Worm (Caenorhabditis elegans) whole organism, early embryonic: ENCODE data around the gene T13G4.7.

Experiments
- ama-1 ChIP-seq: fragments of 150-350 bp; optimal IDR thresholded peaks from 2 replicates; lab custom pipeline; 2014
- ets-7 ChIP-seq: sonication (generic microtip); optimal IDR thresholded peaks from 2 replicates; lab custom pipeline; 2016; ENCODE audit warnings: missing genotype, missing genetic modification characterization, missing compliant biosample characterization
- flt-1 ChIP-seq: fragments of 200-800 bp; sonication (Bioruptor generic); IDR thresholded peaks from 2 replicates; pipeline ENCODE4 v1.3.6; 2022; ENCODE audit warnings: missing genetic modification characterization, missing compliant biosample characterization
- sea-1 ChIP-seq: fragments of 200-800 bp; sonication (Bioruptor generic); conservative IDR thresholded peaks from 2 replicates; pipeline ENCODE4 v1.3.6; 2022; ENCODE audit warnings: missing genetic modification characterization, missing compliant biosample characterization
- tbx-11 ChIP-seq: fragments of 200-800 bp; sonication (Bioruptor generic); IDR thresholded peaks from 2 replicates; pipeline ENCODE4 v1.3.6; 2022; ENCODE audit warnings: missing genetic modification characterization, missing compliant biosample characterization
- tbx-37 ChIP-seq: fragments of 200-800 bp; sonication (Bioruptor generic); conservative IDR thresholded peaks from 2 replicates; pipeline ENCODE4 v1.3.6; 2022; ENCODE audit warnings: missing genetic modification reagents, missing genetic modification characterization, missing compliant biosample characterization
- tra-4 ChIP-seq: sonication (generic microtip); optimal IDR thresholded peaks from 2 replicates; lab custom pipeline; 2017; ENCODE audit warnings: missing genetic modification characterization, missing compliant biosample characterization

DNA sequence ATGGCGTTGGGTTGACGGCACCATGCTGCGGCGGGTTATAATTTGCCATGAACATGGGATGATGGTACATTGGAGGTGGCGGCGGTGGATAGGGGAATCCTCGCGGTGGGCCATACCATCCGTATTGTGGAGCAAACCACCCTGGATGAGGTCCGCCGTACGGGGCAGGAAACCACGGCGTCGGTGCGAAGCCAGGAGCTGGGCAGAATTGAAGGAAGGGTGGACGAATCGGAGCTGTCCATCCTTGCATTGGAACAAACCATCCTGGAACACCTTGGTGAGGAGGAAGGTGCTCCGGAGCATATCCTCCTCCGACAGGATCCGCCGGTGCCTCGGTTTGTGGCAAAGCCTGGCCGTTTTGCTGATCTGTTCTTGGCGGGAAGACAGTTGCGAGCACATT, 3.3 kb downstream of the T13G4.7 start:
- TF ChIP-seq ama-1 (lab: Kevin White, UChicago): no peak
- TF ChIP-seq sea-1 (GFP tag; lab: Robert Waterston, UW): no peak
- no peak for TF ChIP-seq flt-1 (GFP tag; lab: Robert Waterston, UW)
- TF ChIP-seq ets-7 (tag; lab: Kevin White, UChicago): no peak
- TF ChIP-seq tbx-11 (GFP tag; lab: Robert Waterston, UW): no peak
- TF ChIP-seq tra-4 (tag; lab: Kevin White, UChicago): no peak
- no peak for TF ChIP-seq tbx-37 (GFP tag; lab: Robert Waterston, UW)
